Worm (Caenorhabditis elegans) whole organism, young adult: ENCODE results near the gene C53C11.2.

Experiments
- B0035.1 ChIP-seq: sonication (generic microtip); optimal IDR thresholded peaks from 2 replicates; lab custom pipeline; 2016; ENCODE audit warnings: missing genetic modification characterization, mild to moderate bottlenecking, missing compliant biosample characterization, missing genotype, missing genetic modification reagents
- C06A6.2 ChIP-seq: fragments of 200-800 bp; sonication (Bioruptor generic); conservative IDR thresholded peaks from 2 replicates; pipeline ENCODE4 v1.3.6; 2022; ENCODE audit warnings: missing genetic modification characterization, missing compliant biosample characterization
- F22D6.2 ChIP-seq: sonication (generic microtip); optimal IDR thresholded peaks from 2 replicates; lab custom pipeline; 2016; ENCODE audit warnings: mild to moderate bottlenecking, missing genetic modification characterization, missing compliant biosample characterization
- F23B12.7 ChIP-seq: sonication (generic microtip); optimal IDR thresholded peaks from 2 replicates; lab custom pipeline; 2017; ENCODE audit warnings: missing genetic modification characterization, mild to moderate bottlenecking, missing compliant biosample characterization, antibody characterized with exemption, moderate library complexity; ENCODE audit not compliant: insufficient read depth
- F33H1.4 ChIP-seq: fragments of 200-800 bp; sonication (Bioruptor generic); IDR thresholded peaks from 2 replicates; pipeline ENCODE4 v1.3.6; 2022; ENCODE audit warnings: missing genetic modification reagents, missing genetic modification characterization, missing compliant biosample characterization
- F55B11.4 ChIP-seq: sonication (generic microtip); optimal IDR thresholded peaks from 2 replicates; lab custom pipeline; 2016; ENCODE audit warnings: missing compliant biosample characterization, missing genetic modification characterization, borderline replicate concordance; ENCODE audit not compliant: insufficient read depth
- Y56A3A.18 ChIP-seq: fragments of 200-800 bp; sonication (Bioruptor generic); IDR thresholded peaks from 2 replicates; pipeline ENCODE4 v1.3.6; 2022; ENCODE audit warnings: missing genetic modification reagents, missing genetic modification characterization, missing compliant biosample characterization
- Y95B8A.8 ChIP-seq: fragments of 200-800 bp; sonication (Bioruptor generic); IDR thresholded peaks from 2 replicates; pipeline ENCODE4 v1.3.6; 2022; ENCODE audit warnings: missing genetic modification reagents, missing genetic modification characterization, missing compliant biosample characterization
- ZK185.1 ChIP-seq: sonication (generic microtip); optimal IDR thresholded peaks from 2 replicates; lab custom pipeline; 2016; ENCODE audit warnings: mild to moderate bottlenecking, missing genetic modification characterization, missing compliant biosample characterization; ENCODE audit not compliant: poor library complexity, severe bottlenecking
- attf-3 ChIP-seq: fragments of 200-800 bp; sonication (Bioruptor generic); conservative IDR thresholded peaks from 2 replicates; pipeline ENCODE4 v1.3.6; 2022; ENCODE audit warnings: missing genetic modification reagents, missing genetic modification characterization, missing compliant biosample characterization
- cebp-1 ChIP-seq, 2 experiments: fragments of 200-800 bp in 1 of 2; sonication (Bioruptor generic) in 1 of 2; sonication (generic microtip) in 1 of 2; IDR thresholded peaks in 1 of 2; optimal IDR thresholded peaks in 1 of 2; 2 replicates each; pipeline versions ENCODE4 v1.3.6 to Lab custom; 2017 to 2022; ENCODE audit warnings: missing compliant biosample characterization in 2 of 2, missing genetic modification characterization in 2 of 2, mild to moderate bottlenecking in 1 of 2, missing genetic modification reagents in 1 of 2, moderate library complexity in 1 of 2
- ceh-27 ChIP-seq: fragments of 200-800 bp; sonication (Bioruptor generic); optimal IDR thresholded peaks from 2 replicates; lab custom pipeline; 2018; ENCODE audit warnings: mild to moderate bottlenecking, missing genetic modification characterization, moderate library complexity, missing compliant biosample characterization
- ceh-91 ChIP-seq: fragments of 200-800 bp; sonication (Bioruptor generic); IDR thresholded peaks from 2 replicates; pipeline ENCODE4 v1.3.6; 2022; ENCODE audit warnings: missing genetic modification reagents, missing genetic modification characterization, missing compliant biosample characterization
- dpl-1 ChIP-seq: fragments of 150-350 bp; optimal IDR thresholded peaks from 2 replicates; lab custom pipeline; 2014; ENCODE audit warnings: missing biosample characterization, missing genetic modification reagents, missing genetic modification characterization
- egl-18 ChIP-seq: fragments of 200-800 bp; sonication (Bioruptor generic); IDR thresholded peaks from 2 replicates; pipeline ENCODE4 v1.3.6; 2022; ENCODE audit warnings: missing genetic modification reagents, missing genetic modification characterization, missing compliant biosample characterization
- egl-44 ChIP-seq: fragments of 200-800 bp; sonication (Bioruptor generic); IDR thresholded peaks from 2 replicates; pipeline ENCODE4 v1.3.6; 2022; ENCODE audit warnings: missing genetic modification reagents, missing genetic modification characterization, missing compliant biosample characterization
- hrde-1 ChIP-seq: sonication (generic microtip); optimal IDR thresholded peaks from 2 replicates; lab custom pipeline; 2016; ENCODE audit warnings: missing genetic modification characterization, mild to moderate bottlenecking, missing compliant biosample characterization, moderate library complexity, missing genotype, missing genetic modification reagents, borderline replicate concordance
- lag-1 ChIP-seq: fragments of 200-800 bp; sonication (Bioruptor generic); IDR thresholded peaks from 2 replicates; pipeline ENCODE4 v1.3.6; 2022; ENCODE audit warnings: missing genetic modification reagents, missing genetic modification characterization, missing compliant biosample characterization
- let-607 ChIP-seq, 2 experiments: fragments of 200-800 bp in 1 of 2; sonication (Bioruptor generic) in 1 of 2; sonication (generic microtip) in 1 of 2; optimal IDR thresholded peaks; 2 replicates each; lab custom pipeline; 2016 to 2018; ENCODE audit warnings: mild to moderate bottlenecking in 2 of 2, missing compliant biosample characterization in 2 of 2, missing genetic modification characterization in 2 of 2, moderate library complexity in 2 of 2, missing genotype in 1 of 2
- lin-26 ChIP-seq: fragments of 200-800 bp; sonication (Bioruptor generic); IDR thresholded peaks from 2 replicates; pipeline ENCODE4 v1.3.6; 2022; ENCODE audit warnings: missing genetic modification reagents, missing genetic modification characterization, missing compliant biosample characterization
- lin-54 ChIP-seq: fragments of 200-800 bp; sonication (Bioruptor generic); optimal IDR thresholded peaks from 2 replicates; lab custom pipeline; 2018; ENCODE audit warnings: mild to moderate bottlenecking, missing genetic modification characterization, missing compliant biosample characterization
- lir-1 ChIP-seq: fragments of 200-800 bp; sonication (Bioruptor generic); conservative IDR thresholded peaks from 2 replicates; pipeline ENCODE4 v1.3.6; 2022; ENCODE audit warnings: missing genetic modification reagents, missing genetic modification characterization, missing compliant biosample characterization
- lsl-1 ChIP-seq: fragments of 200-800 bp; sonication (Bioruptor generic); optimal IDR thresholded peaks from 2 replicates; lab custom pipeline; 2018; ENCODE audit warnings: mild to moderate bottlenecking, missing genetic modification characterization, moderate library complexity, missing compliant biosample characterization
- madf-8 ChIP-seq: fragments of 200-800 bp; sonication (Bioruptor generic); conservative IDR thresholded peaks from 2 replicates; pipeline ENCODE4 v1.3.6; 2022; ENCODE audit warnings: missing genetic modification reagents, missing genetic modification characterization, missing compliant biosample characterization
- mes-4 ChIP-seq: sonication (generic microtip); optimal IDR thresholded peaks from 2 replicates; lab custom pipeline; 2016; ENCODE audit warnings: missing genotype, missing genetic modification characterization, missing compliant biosample characterization
- mxl-1 ChIP-seq: sonication (generic microtip); optimal IDR thresholded peaks from 2 replicates; lab custom pipeline; 2016; ENCODE audit warnings: missing genetic modification characterization, missing compliant biosample characterization
- nfya-1 ChIP-seq: sonication (generic microtip); optimal IDR thresholded peaks from 2 replicates; lab custom pipeline; 2017; ENCODE audit warnings: antibody characterized with exemption, missing compliant biosample characterization, missing genetic modification characterization, borderline replicate concordance; ENCODE audit not compliant: insufficient read depth
- nfya-2 ChIP-seq: fragments of 200-800 bp; sonication (Bioruptor generic); IDR thresholded peaks from 2 replicates; pipeline ENCODE4 v1.3.6; 2022; ENCODE audit warnings: missing genetic modification reagents, missing genetic modification characterization, missing compliant biosample characterization
- nfyb-1 ChIP-seq: fragments of 200-800 bp; sonication (Bioruptor generic); IDR thresholded peaks from 2 replicates; pipeline ENCODE4 v1.3.6; 2022; ENCODE audit warnings: missing genetic modification reagents, missing genetic modification characterization, missing compliant biosample characterization
- nhr-179 ChIP-seq: sonication (generic microtip); optimal IDR thresholded peaks from 2 replicates; lab custom pipeline; 2016; ENCODE audit warnings: mild to moderate bottlenecking, missing genetic modification characterization, missing compliant biosample characterization
- nhr-80 ChIP-seq: sonication (generic microtip); optimal IDR thresholded peaks from 2 replicates; lab custom pipeline; 2016; ENCODE audit warnings: missing genetic modification characterization, missing compliant biosample characterization
- repo-1 ChIP-seq: sonication (generic microtip); optimal IDR thresholded peaks from 2 replicates; lab custom pipeline; 2017; ENCODE audit warnings: mild to moderate bottlenecking, missing genetic modification characterization, missing compliant biosample characterization
- sea-2 ChIP-seq: fragments of 200-800 bp; sonication (Bioruptor generic); IDR thresholded peaks from 2 replicates; pipeline ENCODE4 v1.3.6; 2022; ENCODE audit warnings: missing genetic modification characterization, missing compliant biosample characterization
- snpc-4 ChIP-seq, 5 experiments: fragments of 150-350 bp in 1 of 5; sonication (generic microtip) in 4 of 5; optimal IDR thresholded peaks; 2 replicates each; lab custom pipeline; 2014 to 2018; ENCODE audit warnings: missing genetic modification characterization in 5 of 5, missing biosample characterization in 3 of 5, antibody characterized with exemption in 2 of 5, mild to moderate bottlenecking in 2 of 5, missing compliant biosample characterization in 2 of 5, missing genotype in 2 of 5, moderate library complexity in 2 of 5, missing genetic modification reagents in 1 of 5
- somi-1 ChIP-seq: fragments of 200-800 bp; sonication (Bioruptor generic); optimal IDR thresholded peaks from 2 replicates; lab custom pipeline; 2018; ENCODE audit warnings: mild to moderate bottlenecking, missing genetic modification characterization, missing compliant biosample characterization
- zim-3 ChIP-seq: sonication (generic microtip); optimal IDR thresholded peaks from 2 replicates; lab custom pipeline; 2017; ENCODE audit warnings: mild to moderate bottlenecking, missing genetic modification characterization, moderate library complexity, missing compliant biosample characterization

The C53C11.2 gene

DNA sequence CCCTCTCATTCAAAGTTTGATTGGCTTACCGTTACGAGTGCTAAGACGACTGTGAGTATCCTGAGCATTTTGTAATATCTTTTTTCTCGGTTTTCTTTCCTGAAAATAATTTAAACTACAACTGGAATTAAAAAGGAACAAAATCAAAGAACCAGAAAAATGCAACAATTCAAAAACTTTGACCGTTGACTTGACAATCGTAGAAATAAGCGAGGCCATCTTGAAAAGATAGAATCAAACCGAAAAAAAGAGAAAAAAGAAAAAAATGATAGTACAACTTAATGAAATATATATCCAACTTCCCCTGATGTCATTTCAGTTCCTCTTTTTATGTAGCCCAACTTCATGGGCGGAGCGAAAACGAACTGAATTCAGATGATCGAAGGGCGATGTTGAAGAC, 38.1 kb downstream of the C53C11.2 start, which contains the start of gene F10D7.3:
Gene F10D7.3, minus strand, starts transcription at position 101 of the 400 bp plus-strand sequence.
- no peak for TF ChIP-seq egl-44 (GFP tag; lab: Robert Waterston, UW)
- no peak for TF ChIP-seq snpc-4 (GFP tag; optimal IDR thresholded peaks at IDR 0.05; lab: Kevin White, UChicago)
- no peak for TF ChIP-seq snpc-4 (tag; optimal IDR thresholded peaks at IDR 0.05; lab: Kevin White, UChicago)
- no peak for TF ChIP-seq cebp-1 (GFP tag; IDR thresholded peaks at IDR 0.05; lab: Robert Waterston, UW)
- TF ChIP-seq cebp-1 (tag; optimal IDR thresholded peaks at IDR 0.05; lab: Kevin White, UChicago), result no peak
- TF ChIP-seq mxl-1 (tag; lab: Kevin White, UChicago), result no peak
- no peak for TF ChIP-seq madf-8 (GFP tag; lab: Robert Waterston, UW)
- TF ChIP-seq, all 124 proteins: peak for 0

DNA sequence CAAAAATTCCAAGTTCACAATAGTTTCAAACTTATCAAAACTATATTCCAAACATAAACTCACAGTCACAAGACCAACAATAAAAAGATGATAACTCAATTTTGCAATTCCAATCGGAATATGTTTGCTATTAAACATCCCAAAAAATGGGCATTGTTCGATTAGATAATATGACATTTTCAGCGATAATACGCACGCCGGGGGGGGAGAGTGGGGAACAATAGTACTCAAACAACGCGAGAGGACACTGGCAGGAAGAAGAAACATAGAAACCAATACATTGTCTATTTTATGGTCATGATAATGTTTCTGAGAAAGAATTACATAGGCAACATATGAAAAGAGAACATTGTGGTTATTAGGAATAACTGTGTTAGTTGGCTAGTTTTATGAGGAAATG, 39.4 kb downstream of the C53C11.2 start:
- no peak for TF ChIP-seq lag-1 (GFP tag; lab: Robert Waterston, UW)
- peak; percentile 21 for TF ChIP-seq nhr-80 (tag; lab: Kevin White, UChicago)
- TF ChIP-seq Y56A3A.18 (GFP tag; lab: Robert Waterston, UW), result no peak
- no peak for TF ChIP-seq mes-4 (tag; lab: Kevin White, UChicago)

DNA sequence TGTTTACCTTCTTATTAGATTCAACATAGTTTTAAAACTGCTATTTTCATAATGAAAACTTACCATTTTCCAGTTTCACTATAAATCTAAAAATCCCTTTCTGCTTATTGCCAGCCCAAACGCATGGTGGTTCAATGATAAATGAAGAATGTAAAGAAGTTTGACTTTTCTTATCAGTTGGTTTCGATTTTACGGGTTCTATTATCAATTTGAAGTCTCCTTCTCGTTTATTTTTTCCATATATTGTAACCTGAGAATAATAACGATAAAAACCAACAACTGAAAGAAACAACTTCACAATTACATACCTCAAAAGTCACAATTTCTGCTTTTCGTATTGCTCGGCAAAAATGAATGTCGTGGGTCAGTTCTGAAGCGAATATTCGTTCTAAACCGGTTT, 42.6 kb downstream of the C53C11.2 start:
- TF ChIP-seq repo-1 (tag; lab: Kevin White, UChicago), result no peak
- peak; percentile 7 for TF ChIP-seq nhr-80 (tag; lab: Kevin White, UChicago)

DNA sequence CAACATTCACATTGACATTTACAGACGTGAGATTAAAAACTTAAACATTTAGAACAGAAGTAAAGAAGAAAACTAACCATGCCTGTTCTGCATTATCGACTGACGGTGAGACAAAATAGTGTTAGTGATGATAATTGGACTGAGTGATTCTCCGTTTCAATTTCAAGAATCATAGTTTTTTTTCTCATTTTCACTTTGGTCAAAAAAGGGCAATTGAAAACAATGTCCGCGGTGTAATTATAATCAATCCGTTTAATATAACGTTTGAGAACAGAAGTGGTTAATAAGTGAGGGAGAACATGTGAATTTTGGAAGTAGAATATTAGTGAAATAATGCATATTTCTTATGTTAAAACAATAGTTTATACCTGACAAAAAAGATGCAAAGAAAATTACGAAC, 43.2 kb downstream of the C53C11.2 start, which contains the start of gene F10D7.10:
Gene F10D7.10, minus strand, starts transcription at position 101 of the 400 bp plus-strand sequence.
- no peak for TF ChIP-seq F23B12.7 (tag; lab: Kevin White, UChicago)
- no peak for TF ChIP-seq attf-3 (GFP tag; lab: Robert Waterston, UW)
- no peak for TF ChIP-seq egl-18 (GFP tag; lab: Robert Waterston, UW)
- TF ChIP-seq ceh-91 (GFP tag; lab: Robert Waterston, UW), result no peak
- no peak for TF ChIP-seq ceh-27 (GFP tag; lab: Kevin White, UChicago)
- no peak for TF ChIP-seq F55B11.4 (tag; lab: Kevin White, UChicago)
- no peak for TF ChIP-seq F22D6.2
- TF ChIP-seq nfyb-1, result no peak
- TF ChIP-seq ZK185.1 (tag; lab: Kevin White, UChicago), result no peak
- TF ChIP-seq nfya-1 (tag; lab: Kevin White, UChicago), result no peak
- TF ChIP-seq F33H1.4 (GFP tag; lab: Robert Waterston, UW), result no peak
- TF ChIP-seq lsl-1 (GFP tag; lab: Kevin White, UChicago), result no peak
- no peak for TF ChIP-seq B0035.1 (tag; lab: Kevin White, UChicago)
- TF ChIP-seq mxl-1 (tag; lab: Kevin White, UChicago), result no peak
- no peak for TF ChIP-seq sea-2 (GFP tag; lab: Robert Waterston, UW)

ce11 chrX:17381975-17382374, 45.5 kb downstream of the C53C11.2 start, which contains the start of gene F10D7.4:
TSS of gene F10D7.4 (minus strand) at chrX:17382075.
- no peak for TF ChIP-seq lir-1 (GFP tag; lab: Robert Waterston, UW)
- no peak for TF ChIP-seq egl-44 (GFP tag; lab: Robert Waterston, UW)
- TF ChIP-seq C06A6.2 (GFP tag; lab: Robert Waterston, UW), result no peak
- TF ChIP-seq lin-26 (GFP tag; lab: Robert Waterston, UW), result no peak
- TF ChIP-seq mxl-1 (tag; lab: Kevin White, UChicago), result no peak
- no peak for TF ChIP-seq hrde-1
- no peak for TF ChIP-seq egl-18 (GFP tag; lab: Robert Waterston, UW)
- no peak for TF ChIP-seq dpl-1
- no peak for TF ChIP-seq lin-54 (GFP tag; lab: Kevin White, UChicago)
- TF ChIP-seq Y95B8A.8 (GFP tag; lab: Robert Waterston, UW), result no peak
- no peak for TF ChIP-seq nhr-179
- no peak for TF ChIP-seq zim-3 (tag; lab: Kevin White, UChicago)
- TF ChIP-seq somi-1 (GFP tag; lab: Kevin White, UChicago), result no peak
- TF ChIP-seq let-607 (tag; optimal IDR thresholded peaks at IDR 0.05; lab: Kevin White, UChicago), result no peak
- no peak for TF ChIP-seq nhr-80 (tag; lab: Kevin White, UChicago)
- no peak for TF ChIP-seq nfya-2 (GFP tag; lab: Robert Waterston, UW)
- TF ChIP-seq, all 124 proteins: peak for 0
